Worm (Caenorhabditis elegans) whole organism, L2 larva: ENCODE measurements around the gene rps-13.

Experiments
- ama-1 ChIP-seq: fragments of 150-350 bp; optimal IDR thresholded peaks from 2 replicates; lab custom pipeline; 2018; ENCODE audit warnings: inconsistent platforms
- elt-3 ChIP-seq: sonication (generic microtip); optimal IDR thresholded peaks from 2 replicates; lab custom pipeline; 2017; ENCODE audit warnings: missing biosample characterization, missing genetic modification characterization
- lin-13 ChIP-seq: fragments of 150-350 bp; optimal IDR thresholded peaks from 2 replicates; lab custom pipeline; 2014; ENCODE audit warnings: missing biosample characterization, missing genetic modification reagents, missing genetic modification characterization
- mab-5 ChIP-seq: fragments of 150-350 bp; optimal IDR thresholded peaks from 2 replicates; lab custom pipeline; 2014; ENCODE audit warnings: missing biosample characterization, missing genetic modification characterization
- nhr-11 ChIP-seq: fragments of 150-350 bp; optimal IDR thresholded peaks from 2 replicates; lab custom pipeline; 2014; ENCODE audit warnings: missing biosample characterization, missing genetic modification characterization
- nhr-12 ChIP-seq: fragments of 150-350 bp; optimal IDR thresholded peaks from 2 replicates; lab custom pipeline; 2014; ENCODE audit warnings: missing biosample characterization, missing genetic modification characterization
- nhr-25 ChIP-seq: fragments of 150-350 bp; sonication (generic microtip); optimal IDR thresholded peaks from 3 replicates; lab custom pipeline; 2014; ENCODE audit warnings: missing biosample characterization, missing genetic modification characterization
- unc-55 ChIP-seq: fragments of 150-350 bp; sonication (generic microtip); optimal IDR thresholded peaks from 3 replicates; lab custom pipeline; 2014; ENCODE audit warnings: missing biosample characterization, missing genetic modification reagents, missing genetic modification characterization
- unc-62 ChIP-seq: fragments of 150-350 bp; optimal IDR thresholded peaks from 2 replicates; lab custom pipeline; 2014; ENCODE audit warnings: missing biosample characterization, missing genetic modification reagents, missing genetic modification characterization

DNA sequence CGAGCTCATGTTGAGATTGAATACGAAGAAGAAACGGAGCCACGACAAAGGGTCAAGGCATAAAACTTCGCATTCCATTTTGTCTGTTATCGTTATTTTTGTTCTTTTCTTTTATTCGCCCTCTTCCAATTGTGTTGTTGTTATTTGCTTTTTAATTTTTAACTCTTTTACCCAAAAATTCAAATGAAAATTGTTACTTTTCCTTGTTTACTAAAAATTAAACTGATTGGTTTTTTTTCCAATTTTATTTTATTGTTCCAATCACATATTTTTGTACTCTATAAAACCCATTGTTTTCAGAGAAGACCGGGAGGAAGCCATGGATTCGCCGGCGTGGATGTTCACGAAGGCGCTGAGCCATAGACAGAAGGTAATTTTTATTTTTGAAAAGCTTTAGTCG lies 5.7 kb upstream of the rps-13 start, which contains the start of gene C16A3.5:
- no peak for TF ChIP-seq nhr-11 (tag; lab: Kevin White, UChicago)
- no peak for TF ChIP-seq unc-62
- no peak for TF ChIP-seq ama-1 (lab: Kevin White, UChicago)
- no peak for TF ChIP-seq mab-5 (tag; lab: Kevin White, UChicago)
- no peak for TF ChIP-seq elt-3 (tag; lab: Kevin White, UChicago)
- TF ChIP-seq lin-13 (GFP tag; lab: Kevin White, UChicago), result no peak
- TF ChIP-seq nhr-25 (tag; lab: Kevin White, UChicago), result no peak
- TF ChIP-seq unc-55 (GFP tag; lab: Kevin White, UChicago), result no peak
- TF ChIP-seq nhr-12 (tag; lab: Kevin White, UChicago), result no peak
